Fruit fly (Drosophila melanogaster) S2 (cell line): ENCODE data around the gene CG9171.

ENCODE experiments used
- CG8478 ChIP-seq: fragments of >200 bp; optimal IDR thresholded peaks from 2 replicates; lab custom pipeline; 2018
- CTCF ChIP-seq, 2 experiments: fragments of >200 bp; optimal IDR thresholded peaks; 2 replicates each; lab custom pipeline; 2018

dm6 chr2L:5781181-5781580, 18.9 kb downstream of the CG9171 start:
- TF ChIP-seq CTCF (optimal IDR thresholded peaks at IDR 0.05; lab: Kevin White, UChicago) (no peak), CG8478 (lab: Kevin White, UChicago) (no peak)
